Worm (Caenorhabditis elegans) whole organism, L2 larva: ENCODE data around the gene flp-6.

Experiments
- R02D3.7 ChIP-seq: fragments of 150-350 bp; optimal IDR thresholded peaks from 2 replicates; lab custom pipeline; 2014; ENCODE audit warnings: missing biosample characterization, missing genetic modification characterization
- ZK546.5 ChIP-seq: sonication (generic microtip); optimal IDR thresholded peaks from 2 replicates; lab custom pipeline; 2017; ENCODE audit warnings: missing biosample characterization, missing genetic modification characterization
- ama-1 ChIP-seq: fragments of 150-350 bp; optimal IDR thresholded peaks from 2 replicates; lab custom pipeline; 2018; ENCODE audit warnings: inconsistent platforms
- dmd-4 ChIP-seq: sonication (generic microtip); optimal IDR thresholded peaks from 2 replicates; lab custom pipeline; 2017; ENCODE audit warnings: missing biosample characterization, missing genetic modification characterization
- gmeb-1 ChIP-seq: fragments of 150-350 bp; optimal IDR thresholded peaks from 2 replicates; lab custom pipeline; 2014; ENCODE audit warnings: missing biosample characterization, missing genetic modification characterization
- lin-13 ChIP-seq: fragments of 150-350 bp; optimal IDR thresholded peaks from 2 replicates; lab custom pipeline; 2014; ENCODE audit warnings: missing biosample characterization, missing genetic modification reagents, missing genetic modification characterization
- mab-5 ChIP-seq: fragments of 150-350 bp; optimal IDR thresholded peaks from 2 replicates; lab custom pipeline; 2014; ENCODE audit warnings: missing biosample characterization, missing genetic modification characterization
- mbf-1 ChIP-seq: sonication (generic microtip); optimal IDR thresholded peaks from 2 replicates; lab custom pipeline; 2017; ENCODE audit warnings: missing biosample characterization, missing genetic modification characterization
- nhr-12 ChIP-seq: fragments of 150-350 bp; optimal IDR thresholded peaks from 2 replicates; lab custom pipeline; 2014; ENCODE audit warnings: missing biosample characterization, missing genetic modification characterization
- nhr-237 ChIP-seq: fragments of 150-350 bp; optimal IDR thresholded peaks from 2 replicates; lab custom pipeline; 2014; ENCODE audit warnings: missing biosample characterization, missing genetic modification characterization
- skn-1 ChIP-seq: sonication (generic microtip); optimal IDR thresholded peaks from 2 replicates; lab custom pipeline; 2017; ENCODE audit warnings: missing biosample characterization, missing genetic modification characterization
- unc-39 ChIP-seq: fragments of 150-350 bp; optimal IDR thresholded peaks from 2 replicates; lab custom pipeline; 2014; ENCODE audit warnings: missing biosample characterization, missing genetic modification characterization
- zag-1 ChIP-seq: fragments of 150-350 bp; optimal IDR thresholded peaks from 2 replicates; lab custom pipeline; 2014; ENCODE audit warnings: missing biosample characterization, missing genetic modification characterization

DNA sequence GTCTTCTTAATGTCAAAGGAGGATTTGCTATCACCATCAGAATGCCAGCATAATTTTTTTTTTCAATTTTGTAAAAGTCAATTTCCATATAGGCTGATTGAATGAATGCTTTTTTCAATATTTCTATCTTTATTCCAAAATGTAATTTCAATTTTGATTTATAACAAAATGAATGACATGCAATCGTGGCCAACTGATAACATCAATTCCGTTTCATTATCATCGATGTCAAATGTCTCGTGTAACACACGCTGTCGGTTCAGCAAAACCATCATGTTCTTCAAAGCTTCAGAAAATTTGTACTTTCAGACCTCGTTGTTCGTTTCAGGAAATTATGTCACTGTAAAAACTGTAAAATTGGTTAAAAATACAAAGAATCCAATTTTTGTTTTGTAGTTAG is 35.2 kb downstream of the flp-6 start:
- TF ChIP-seq unc-39 (tag; lab: Kevin White, UChicago) = no peak
- TF ChIP-seq nhr-12 (tag; lab: Kevin White, UChicago) = no peak
- no peak for TF ChIP-seq ama-1 (lab: Kevin White, UChicago)
- no peak for TF ChIP-seq mbf-1
- no peak for TF ChIP-seq dmd-4 (tag; lab: Kevin White, UChicago)
- no peak for TF ChIP-seq mab-5 (tag; lab: Kevin White, UChicago)
- TF ChIP-seq lin-13 (GFP tag; lab: Kevin White, UChicago) = no peak
- TF ChIP-seq gmeb-1 (tag; lab: Kevin White, UChicago) = no peak
- TF ChIP-seq skn-1 = no peak
- no peak for TF ChIP-seq nhr-237 (tag; lab: Kevin White, UChicago)
- TF ChIP-seq R02D3.7 = no peak
- no peak for TF ChIP-seq zag-1 (tag; lab: Kevin White, UChicago)
- no peak for TF ChIP-seq ZK546.5 (tag; lab: Kevin White, UChicago)
